Worm (Caenorhabditis elegans) whole organism, late embryonic: ENCODE results near the gene gcna-1.

Source experiments
- C08G9.2 ChIP-seq: sonication (generic microtip); optimal IDR thresholded peaks from 2 replicates; lab custom pipeline; 2016; ENCODE audit warnings: mild to moderate bottlenecking, missing genetic modification characterization, moderate library complexity, missing compliant biosample characterization
- C38D4.7 ChIP-seq: fragments of 200-800 bp; sonication (Bioruptor generic); optimal IDR thresholded peaks from 2 replicates; lab custom pipeline; 2018; ENCODE audit warnings: mild to moderate bottlenecking, missing genetic modification characterization, moderate library complexity, missing compliant biosample characterization
- T23F11.4 ChIP-seq: fragments of 200-800 bp; sonication (Bioruptor generic); optimal IDR thresholded peaks from 2 replicates; lab custom pipeline; 2018; ENCODE audit warnings: mild to moderate bottlenecking, missing genetic modification characterization, missing compliant biosample characterization
- ama-1 ChIP-seq: fragments of 150-350 bp; optimal IDR thresholded peaks from 2 replicates; lab custom pipeline; 2014
- ceh-30 ChIP-seq: fragments of 150-350 bp; optimal IDR thresholded peaks from 2 replicates; lab custom pipeline; 2014; ENCODE audit warnings: missing biosample characterization, missing genetic modification characterization
- ceh-31 ChIP-seq: sonication (generic microtip); optimal IDR thresholded peaks from 2 replicates; lab custom pipeline; 2016; ENCODE audit warnings: missing genetic modification characterization, missing compliant biosample characterization
- ceh-48 ChIP-seq: sonication (generic microtip); optimal IDR thresholded peaks from 2 replicates; lab custom pipeline; 2016; ENCODE audit warnings: missing genetic modification characterization, inconsistent platforms, missing compliant biosample characterization
- elt-2 ChIP-seq: sonication (generic microtip); optimal IDR thresholded peaks from 2 replicates; lab custom pipeline; 2016; ENCODE audit warnings: missing genetic modification reagents, missing genetic modification characterization, missing compliant biosample characterization
- elt-4 ChIP-seq: sonication (generic microtip); optimal IDR thresholded peaks from 2 replicates; lab custom pipeline; 2016; ENCODE audit warnings: missing genetic modification characterization, missing compliant biosample characterization
- fax-1 ChIP-seq: sonication (generic microtip); optimal IDR thresholded peaks from 2 replicates; lab custom pipeline; 2016; ENCODE audit warnings: missing genotype, missing genetic modification characterization, missing compliant biosample characterization
- fkh-10 ChIP-seq: fragments of 150-350 bp; optimal IDR thresholded peaks from 2 replicates; lab custom pipeline; 2014; ENCODE audit warnings: missing biosample characterization, missing genetic modification reagents, missing genetic modification characterization
- fkh-6 ChIP-seq: sonication (generic microtip); optimal IDR thresholded peaks from 2 replicates; lab custom pipeline; 2016; ENCODE audit warnings: missing genetic modification characterization, missing compliant biosample characterization
- hlh-30 ChIP-seq: sonication (generic microtip); optimal IDR thresholded peaks from 2 replicates; lab custom pipeline; 2017; ENCODE audit warnings: antibody characterized with exemption, missing genetic modification characterization, missing compliant biosample characterization; ENCODE audit not compliant: insufficient read depth
- hlh-8 ChIP-seq: sonication (generic microtip); optimal IDR thresholded peaks from 2 replicates; lab custom pipeline; 2016; ENCODE audit warnings: missing genotype, missing genetic modification characterization, missing compliant biosample characterization
- lim-6 ChIP-seq: sonication (generic microtip); optimal IDR thresholded peaks from 2 replicates; lab custom pipeline; 2016; ENCODE audit warnings: missing genetic modification characterization, missing compliant biosample characterization
- lin-11 ChIP-seq: fragments of 200-800 bp; sonication (Bioruptor generic); optimal IDR thresholded peaks from 2 replicates; lab custom pipeline; 2018; ENCODE audit warnings: mild to moderate bottlenecking, missing genetic modification characterization, missing compliant biosample characterization
- madf-2 ChIP-seq: sonication (generic microtip); optimal IDR thresholded peaks from 2 replicates; lab custom pipeline; 2017; ENCODE audit warnings: missing genetic modification characterization, missing compliant biosample characterization
- mec-3 ChIP-seq: sonication (generic microtip); optimal IDR thresholded peaks from 2 replicates; lab custom pipeline; 2016; ENCODE audit warnings: borderline replicate concordance, missing genetic modification characterization, missing compliant biosample characterization
- nfya-1 ChIP-seq: sonication (generic microtip); optimal IDR thresholded peaks from 2 replicates; lab custom pipeline; 2017; ENCODE audit warnings: missing genetic modification characterization, mild to moderate bottlenecking, missing compliant biosample characterization, antibody characterized with exemption, moderate library complexity
- odd-2 ChIP-seq: sonication (generic microtip); optimal IDR thresholded peaks from 2 replicates; lab custom pipeline; 2017; ENCODE audit warnings: antibody characterized with exemption, mild to moderate bottlenecking, missing genetic modification characterization, missing compliant biosample characterization
- pax-1 ChIP-seq: fragments of 150-350 bp; optimal IDR thresholded peaks from 2 replicates; lab custom pipeline; 2014; ENCODE audit warnings: missing biosample characterization, missing genetic modification characterization
- pha-2 ChIP-seq: sonication (generic microtip); optimal IDR thresholded peaks from 2 replicates; lab custom pipeline; 2017; ENCODE audit warnings: mild to moderate bottlenecking, missing genetic modification characterization, missing compliant biosample characterization
- pha-4 ChIP-seq: fragments of 150-350 bp; optimal IDR thresholded peaks from 2 replicates; lab custom pipeline; 2018; ENCODE audit warnings: missing biosample characterization, missing genetic modification reagents, missing genetic modification characterization
- pros-1 ChIP-seq: fragments of 150-350 bp; optimal IDR thresholded peaks from 2 replicates; lab custom pipeline; 2014; ENCODE audit warnings: missing biosample characterization, missing genetic modification reagents, missing genetic modification characterization
- ref-2 ChIP-seq: sonication (generic microtip); optimal IDR thresholded peaks from 2 replicates; lab custom pipeline; 2016; ENCODE audit warnings: missing genetic modification characterization, missing compliant biosample characterization
- rnt-1 ChIP-seq: sonication (generic microtip); optimal IDR thresholded peaks from 2 replicates; lab custom pipeline; 2016; ENCODE audit warnings: missing genetic modification characterization, missing compliant biosample characterization
- tbx-2 ChIP-seq: sonication (generic microtip); optimal IDR thresholded peaks from 2 replicates; lab custom pipeline; 2016; ENCODE audit warnings: missing genetic modification characterization, missing compliant biosample characterization
- unc-3 ChIP-seq, 2 experiments: fragments of 200-800 bp in 1 of 2; sonication (Bioruptor generic) in 1 of 2; sonication (generic microtip) in 1 of 2; conservative IDR thresholded peaks in 1 of 2; optimal IDR thresholded peaks in 1 of 2; 2 replicates each; pipeline versions ENCODE4 v1.3.6 to Lab custom; 2016 to 2022; ENCODE audit warnings: missing compliant biosample characterization in 2 of 2, missing genetic modification characterization in 2 of 2, missing genetic modification reagents in 1 of 2
- unc-86 ChIP-seq: sonication (generic microtip); optimal IDR thresholded peaks from 2 replicates; lab custom pipeline; 2016; ENCODE audit warnings: missing genetic modification characterization, missing compliant biosample characterization
- zip-5 ChIP-seq: sonication (generic microtip); optimal IDR thresholded peaks from 2 replicates; lab custom pipeline; 2016; ENCODE audit warnings: missing genetic modification characterization, missing compliant biosample characterization
- ztf-16 ChIP-seq: sonication (generic microtip); optimal IDR thresholded peaks from 2 replicates; lab custom pipeline; 2017; ENCODE audit warnings: missing genetic modification characterization, missing compliant biosample characterization

Gene gcna-1

ce11 chrIII:5985340-5985739 lies 23.5 kb downstream of the gcna-1 start, which contains the start of gene T04C9.3:
Gene T04C9.3, plus strand, starts transcription at chrIII:5985640.
- TF ChIP-seq ref-2 (tag; lab: Kevin White, UChicago) (no peak), pros-1 (tag; lab: Kevin White, UChicago) (no peak), tbx-2 (tag; lab: Kevin White, UChicago) (no peak), odd-2 (tag; lab: Kevin White, UChicago) (no peak), unc-86 (tag; lab: Kevin White, UChicago) (no peak), fax-1 (tag; lab: Kevin White, UChicago) (no peak), nfya-1 (tag; lab: Kevin White, UChicago) (no peak), C38D4.7 (no peak), unc-3 (GFP tag; conservative IDR thresholded peaks at IDR 0.05; lab: Robert Waterston, UW) (no peak), unc-3 (tag; optimal IDR thresholded peaks at IDR 0.05; lab: Kevin White, UChicago) (no peak), ama-1 (lab: Kevin White, UChicago) (no peak), ceh-30 (no peak), hlh-8 (tag; lab: Kevin White, UChicago) (no peak), ztf-16 (tag; lab: Kevin White, UChicago) (no peak), lim-6 (tag; lab: Kevin White, UChicago) (no peak), fkh-6 (tag; lab: Kevin White, UChicago) (no peak), T23F11.4 (GFP tag; lab: Kevin White, UChicago) (no peak)

ce11 chrIII:5982753-5983390 lies 26.0 kb downstream of the gcna-1 start:
- TF ChIP-seq hlh-30 (peak; percentile 48), ceh-31 (tag; lab: Kevin White, UChicago) (peak; percentile 17), madf-2 (tag; lab: Kevin White, UChicago) (no peak), pha-4 (tag; lab: Kevin White, UChicago) (no peak), lin-11 (tag; lab: Kevin White, UChicago) (no peak)

ce11 chrIII:5982026-5982425 lies 26.9 kb downstream of the gcna-1 start, which contains the start of gene frm-2:
Gene frm-2, minus strand, starts transcription at chrIII:5982126.
- no peak for TF ChIP-seq nfya-1 (tag; lab: Kevin White, UChicago)
- TF ChIP-seq ceh-48, result no peak
- TF ChIP-seq tbx-2 (tag; lab: Kevin White, UChicago), result no peak
- TF ChIP-seq elt-4 (tag; lab: Kevin White, UChicago), result no peak
- TF ChIP-seq fkh-10, result no peak
- TF ChIP-seq rnt-1, result no peak
- no peak for TF ChIP-seq C08G9.2 (tag; lab: Kevin White, UChicago)

ce11 chrIII:5981407-5981806 lies 27.5 kb downstream of the gcna-1 start:
- TF ChIP-seq elt-2 (tag; lab: Kevin White, UChicago), result peak; percentile 94
- TF ChIP-seq mec-3 (tag; lab: Kevin White, UChicago), result no peak

ce11 chrIII:5980274-5980918 lies 28.5 kb downstream of the gcna-1 start:
- TF ChIP-seq hlh-8 (tag; lab: Kevin White, UChicago) (peak; percentile 85), pax-1 (tag; lab: Kevin White, UChicago) (peak; percentile 82), zip-5 (tag; lab: Kevin White, UChicago) (no peak)

ce11 chrIII:5976021-5976420 lies 32.9 kb downstream of the gcna-1 start:
- peak; percentile 1 for TF ChIP-seq ref-2 (tag; lab: Kevin White, UChicago)
- TF ChIP-seq pha-2 (tag; lab: Kevin White, UChicago), result no peak
- peak; percentile 64 for TF ChIP-seq hlh-8 (tag; lab: Kevin White, UChicago)
